Fruit fly (Drosophila melanogaster) whole organism, embryonic: Measurements from ENCODE around the gene Tis11.

Source experiments
- Awh ChIP-seq: fragments of 200-800 bp; sonication (Bioruptor generic); IDR thresholded peaks from 2 replicates; pipeline ENCODE4, ENCODE4 v1.3.6; 2022; ENCODE audit warnings: missing biosample characterization, missing genetic modification characterization
- B-H2 ChIP-seq: fragments of 200-800 bp; sonication (Bioruptor generic); optimal IDR thresholded peaks from 2 replicates; lab custom pipeline; 2018; ENCODE audit warnings: missing biosample characterization, mild to moderate bottlenecking, missing genetic modification characterization
- CG10462 ChIP-seq: fragments of 200-800 bp; sonication (Bioruptor generic); optimal IDR thresholded peaks from 2 replicates; lab custom pipeline; 2016; ENCODE audit warnings: missing biosample characterization, missing genetic modification characterization
- CG12104 ChIP-seq: fragments of 200-800 bp; sonication (Bioruptor generic); optimal IDR thresholded peaks from 3 replicates; lab custom pipeline; 2016; ENCODE audit warnings: missing biosample characterization, missing genetic modification characterization
- CG12219 ChIP-seq: fragments of 200-800 bp; sonication (Bioruptor generic); optimal IDR thresholded peaks from 3 replicates; lab custom pipeline; 2018; ENCODE audit warnings: missing biosample characterization, mild to moderate bottlenecking, missing genetic modification characterization
- CG12769 ChIP-seq: fragments of 200-800 bp; sonication (Bioruptor generic); optimal IDR thresholded peaks from 2 replicates; lab custom pipeline; 2019; ENCODE audit warnings: missing biosample characterization, mild to moderate bottlenecking, missing genetic modification characterization, moderate library complexity
- CG14667 ChIP-seq: fragments of 200-800 bp; sonication (Bioruptor generic); IDR thresholded peaks from 2 replicates; pipeline ENCODE4 v1.3.6; 2022; ENCODE audit warnings: missing biosample characterization, missing genetic modification characterization
- CG14710 ChIP-seq: fragments of 200-800 bp; sonication (Bioruptor generic); optimal IDR thresholded peaks from 3 replicates; lab custom pipeline; 2019; ENCODE audit warnings: missing biosample characterization, mild to moderate bottlenecking, missing genetic modification characterization, moderate library complexity
- CG17829 ChIP-seq: fragments of 200-800 bp; optimal IDR thresholded peaks from 2 replicates; lab custom pipeline; 2019; ENCODE audit warnings: missing biosample characterization, mild to moderate bottlenecking, missing genetic modification characterization, moderate library complexity
- CG18599 ChIP-seq: fragments of 200-800 bp; sonication (Bioruptor generic); optimal IDR thresholded peaks from 3 replicates; lab custom pipeline; 2017; ENCODE audit warnings: missing biosample characterization, missing genetic modification characterization, mild to moderate bottlenecking, moderate library complexity, missing genetic modification reagents
- CG30403 ChIP-seq: fragments of 200-800 bp; sonication (Bioruptor generic); optimal IDR thresholded peaks from 3 replicates; lab custom pipeline; 2016; ENCODE audit warnings: missing biosample characterization, missing genetic modification characterization
- CG31388 ChIP-seq: fragments of 200-800 bp; sonication (Bioruptor generic); optimal IDR thresholded peaks from 2 replicates; lab custom pipeline; 2016; ENCODE audit warnings: missing biosample characterization, missing genetic modification characterization
- CG31441 ChIP-seq: fragments of 200-800 bp; sonication (Bioruptor generic); IDR thresholded peaks from 2 replicates; pipeline ENCODE4 v1.3.6; 2022; ENCODE audit warnings: missing biosample characterization, missing genetic modification characterization
- CG32772 ChIP-seq: fragments of 200-800 bp; sonication (Bioruptor generic); IDR thresholded peaks from 2 replicates; pipeline ENCODE4 v1.3.6; 2022; ENCODE audit warnings: missing biosample characterization, missing genetic modification characterization
- CG33557 ChIP-seq: fragments of 200-800 bp; sonication (Bioruptor generic); optimal IDR thresholded peaks from 2 replicates; lab custom pipeline; 2019; ENCODE audit warnings: missing biosample characterization, mild to moderate bottlenecking, missing genetic modification characterization, moderate library complexity
- CG34224 ChIP-seq: fragments of 200-800 bp; sonication (Bioruptor generic); IDR thresholded peaks from 3 replicates; pipeline ENCODE4 v1.3.6; 2022; ENCODE audit warnings: missing biosample characterization, missing genetic modification characterization; ENCODE audit not compliant: partially characterized antibody
- CG6813 ChIP-seq: fragments of 200-800 bp; sonication (Bioruptor generic); optimal IDR thresholded peaks from 2 replicates; lab custom pipeline; 2017; ENCODE audit warnings: missing biosample characterization, missing genetic modification characterization, mild to moderate bottlenecking, moderate library complexity, missing genetic modification reagents
- CG7786 ChIP-seq: fragments of 200-800 bp; sonication (Bioruptor generic); optimal IDR thresholded peaks from 2 replicates; lab custom pipeline; 2016; ENCODE audit warnings: missing biosample characterization, missing genetic modification characterization
- CG7963 ChIP-seq: fragments of 200-800 bp; sonication (Bioruptor generic); IDR thresholded peaks from 3 replicates; pipeline ENCODE4 v1.3.6; 2022; ENCODE audit warnings: missing biosample characterization, missing genetic modification characterization; ENCODE audit not compliant: partially characterized antibody
- Dref ChIP-seq: fragments of 200-800 bp; sonication (Bioruptor generic); IDR thresholded peaks from 2 replicates; pipeline ENCODE4 v1.3.6; 2022; ENCODE audit warnings: missing biosample characterization, missing genetic modification characterization
- Ets65A ChIP-seq: fragments of 200-800 bp; sonication (Bioruptor generic); peaks from one replicate; lab custom pipeline; 2016; ENCODE audit warnings: missing biosample characterization, missing genetic modification characterization
- Fer1 ChIP-seq: fragments of 200-800 bp; sonication (Bioruptor generic); optimal IDR thresholded peaks from 2 replicates; lab custom pipeline; 2017; ENCODE audit warnings: missing biosample characterization, mild to moderate bottlenecking, missing genetic modification characterization
- Gug ChIP-seq: fragments of 200-800 bp; sonication (Bioruptor generic); IDR thresholded peaks from 4 replicates; pipeline ENCODE4 v1.3.6; 2022; ENCODE audit warnings: missing biosample characterization, missing genetic modification characterization
- HLHmδ ChIP-seq: fragments of 200-800 bp; sonication (Bioruptor generic); optimal IDR thresholded peaks from 2 replicates; lab custom pipeline; 2018; ENCODE audit warnings: missing biosample characterization, mild to moderate bottlenecking, missing genetic modification characterization, moderate library complexity
- Hr39 ChIP-seq: fragments of >200 bp; optimal IDR thresholded peaks from 2 replicates; lab custom pipeline; 2017
- Hr51 ChIP-seq, 2 experiments: fragments of 200-800 bp; sonication (Bioruptor generic); optimal IDR thresholded peaks; 2 replicates in 1 of 2; 3 replicates in 1 of 2; lab custom pipeline; 2016 to 2018; ENCODE audit warnings: missing biosample characterization in 2 of 2, missing genetic modification characterization in 2 of 2, mild to moderate bottlenecking in 1 of 2, moderate library complexity in 1 of 2
- Lhr ChIP-seq: fragments of 200-800 bp; sonication (Bioruptor generic); optimal IDR thresholded peaks from 3 replicates; lab custom pipeline; 2017; ENCODE audit warnings: mild to moderate bottlenecking, missing biosample characterization, missing genetic modification reagents, missing genetic modification characterization
- MBD-R2 ChIP-seq: fragments of 200-800 bp; sonication (Bioruptor generic); IDR thresholded peaks from 2 replicates; pipeline ENCODE4 v1.3.6; 2022; ENCODE audit warnings: missing biosample characterization, missing genetic modification characterization
- Meics ChIP-seq: fragments of 200-800 bp; sonication (Bioruptor generic); optimal IDR thresholded peaks from 2 replicates; lab custom pipeline; 2017; ENCODE audit warnings: missing biosample characterization, mild to moderate bottlenecking, missing genetic modification characterization
- Myb ChIP-seq: fragments of 200-800 bp; sonication (Bioruptor generic); optimal IDR thresholded peaks from 2 replicates; lab custom pipeline; 2016; ENCODE audit warnings: missing biosample characterization, missing genetic modification characterization
- PHDP ChIP-seq: fragments of 200-800 bp; sonication (Bioruptor generic); optimal IDR thresholded peaks from 3 replicates; lab custom pipeline; 2018; ENCODE audit warnings: missing biosample characterization, mild to moderate bottlenecking, missing genetic modification characterization, moderate library complexity
- Pdp1 ChIP-seq, 2 experiments: fragments of 200-800 bp; sonication (Bioruptor generic); optimal IDR thresholded peaks; 3 replicates each; lab custom pipeline; 2016; ENCODE audit warnings: missing biosample characterization in 2 of 2, missing genetic modification characterization in 2 of 2, mild to moderate bottlenecking in 1 of 2, moderate library complexity in 1 of 2
- Rx ChIP-seq: fragments of 200-800 bp; sonication (Bioruptor generic); IDR thresholded peaks from 2 replicates; pipeline ENCODE4 v1.3.6; 2022; ENCODE audit warnings: missing biosample characterization, missing genetic modification characterization
- Stat92E ChIP-seq, 3 experiments: fragments of >200 bp in 2 of 3; fragments of 200-800 bp in 1 of 3; sonication (Bioruptor generic) in 1 of 3; optimal IDR thresholded peaks; 2 replicates each; lab custom pipeline; 2017 to 2019; ENCODE audit warnings: missing biosample characterization in 3 of 3, missing genetic modification characterization in 3 of 3, mild to moderate bottlenecking in 1 of 3, moderate library complexity in 1 of 3
- Taf1 ChIP-seq: fragments of 200-800 bp; sonication (Bioruptor generic); IDR thresholded peaks from 2 replicates; pipeline ENCODE4 v1.3.6; 2022; ENCODE audit warnings: missing biosample characterization, missing genetic modification characterization
- Xrp1 ChIP-seq: fragments of 200-800 bp; sonication (Bioruptor generic); IDR thresholded peaks from 2 replicates; pipeline ENCODE4 v1.3.6; 2022; ENCODE audit warnings: missing biosample characterization, missing genetic modification characterization
- aop ChIP-seq: fragments of 200-800 bp; sonication (Bioruptor generic); IDR thresholded peaks from 2 replicates; pipeline ENCODE4 v1.3.6; 2022; ENCODE audit warnings: missing biosample characterization, missing genetic modification characterization
- bcd ChIP-seq: fragments of 200-800 bp; sonication (Bioruptor generic); optimal IDR thresholded peaks from 2 replicates; lab custom pipeline; 2017; ENCODE audit warnings: missing biosample characterization, mild to moderate bottlenecking, missing genetic modification characterization
- bsh ChIP-seq, 2 experiments: fragments of 200-800 bp; sonication (Bioruptor generic); optimal IDR thresholded peaks; 2 replicates each; lab custom pipeline; 2017 to 2018; ENCODE audit warnings: mild to moderate bottlenecking in 2 of 2, missing biosample characterization in 2 of 2, missing genetic modification characterization in 2 of 2, moderate library complexity in 1 of 2
- dysf ChIP-seq: fragments of 200-800 bp; sonication (Bioruptor generic); IDR thresholded peaks from 3 replicates; pipeline ENCODE4 v1.3.6; 2022; ENCODE audit warnings: missing biosample characterization, missing genetic modification characterization
- fd102C ChIP-seq: fragments of 200-800 bp; sonication (Bioruptor generic); optimal IDR thresholded peaks from 2 replicates; lab custom pipeline; 2018; ENCODE audit warnings: missing biosample characterization, mild to moderate bottlenecking, missing genetic modification characterization, moderate library complexity
- fd64A ChIP-seq: fragments of 200-800 bp; sonication (Bioruptor generic); optimal IDR thresholded peaks from 3 replicates; lab custom pipeline; 2018; ENCODE audit warnings: missing biosample characterization, mild to moderate bottlenecking, missing genetic modification characterization
- gem ChIP-seq: fragments of 200-800 bp; sonication (Bioruptor generic); optimal IDR thresholded peaks from 2 replicates; lab custom pipeline; 2019; ENCODE audit warnings: missing biosample characterization, mild to moderate bottlenecking, missing genetic modification characterization, moderate library complexity
- her ChIP-seq: fragments of 200-800 bp; sonication (Bioruptor generic); optimal IDR thresholded peaks from 2 replicates; lab custom pipeline; 2016; ENCODE audit warnings: missing biosample characterization, missing genetic modification characterization
- lmd ChIP-seq: fragments of 200-800 bp; sonication (Bioruptor generic); IDR thresholded peaks from 2 replicates; pipeline ENCODE4 v1.3.6; 2022; ENCODE audit warnings: missing biosample characterization, missing genetic modification characterization
- lola ChIP-seq, 3 experiments: fragments of >200 bp in 2 of 3; fragments of 200-800 bp in 1 of 3; sonication (Bioruptor generic) in 1 of 3; optimal IDR thresholded peaks; 2 replicates each; lab custom pipeline; 2017 to 2019; ENCODE audit warnings: missing biosample characterization in 3 of 3, missing genetic modification characterization in 3 of 3, mild to moderate bottlenecking in 1 of 3, moderate library complexity in 1 of 3
- sens ChIP-seq: fragments of 200-800 bp; sonication (Bioruptor generic); peaks from one replicate; lab custom pipeline; 2016; ENCODE audit warnings: missing biosample characterization, missing genetic modification characterization
- tap ChIP-seq: fragments of 200-800 bp; optimal IDR thresholded peaks from 3 replicates; lab custom pipeline; 2019; ENCODE audit warnings: missing biosample characterization, mild to moderate bottlenecking, missing genetic modification characterization, moderate library complexity

Tis11 gene

DNA sequence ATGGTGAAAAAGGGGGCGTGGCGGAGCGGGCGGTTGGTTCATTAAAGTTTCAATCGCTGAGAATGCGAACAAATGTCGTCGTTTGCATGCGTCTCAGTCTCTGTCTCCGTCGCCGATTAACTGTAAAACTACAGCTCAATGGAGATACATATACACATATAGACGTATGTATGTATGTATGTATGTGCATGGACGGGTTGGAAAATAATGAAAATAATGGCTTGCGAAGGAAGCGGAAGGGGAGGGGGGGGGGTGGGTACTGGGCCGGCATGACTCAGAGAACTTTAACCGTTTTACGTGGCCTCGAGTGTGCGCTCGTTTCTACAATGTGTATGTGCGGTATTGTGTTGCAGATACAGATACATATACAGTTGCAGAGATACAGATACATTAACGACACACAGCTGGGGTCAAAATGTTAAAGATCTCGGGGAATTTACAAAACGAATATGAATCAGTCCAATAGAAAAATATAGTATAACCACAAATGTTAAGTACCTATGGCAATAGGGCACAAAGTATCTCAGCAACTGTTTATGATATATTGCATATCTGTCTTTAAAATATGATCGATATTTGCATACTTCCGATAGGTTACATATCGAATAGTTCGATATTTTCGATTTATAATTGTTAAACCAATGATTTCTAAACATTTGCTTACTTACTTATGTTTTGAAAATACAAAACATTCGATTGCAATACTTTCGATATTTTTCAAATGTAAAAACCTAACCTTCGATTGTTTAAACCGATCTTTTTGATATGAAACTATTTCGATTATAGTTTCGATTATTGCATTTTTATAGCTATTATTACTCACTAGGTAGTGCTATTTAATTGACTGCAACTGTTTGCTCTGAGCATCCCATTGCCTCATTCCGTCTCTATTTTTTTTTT is 65.3 kb downstream of the Tis11 start (continued):
- peak in 1 of 2 experiments; percentile 5 for TF ChIP-seq Pdp1 (GFP tag; optimal IDR thresholded peaks at IDR 0.05; lab: Kevin White, UChicago)
- TF ChIP-seq Dref: no peak
- TF ChIP-seq HLHmδ (GFP tag; lab: Kevin White, UChicago): no peak
- TF ChIP-seq dysf: no peak
- no peak for TF ChIP-seq Gug (GFP tag; lab: Robert Waterston, UW)
- no peak for TF ChIP-seq tap (tag; lab: Kevin White, UChicago)
- peak; percentile 13 for TF ChIP-seq Myb
- peak; percentile 82 for TF ChIP-seq sens (GFP tag; lab: Kevin White, UChicago)
- TF ChIP-seq CG7963 (GFP tag; lab: Robert Waterston, UW): no peak
- TF ChIP-seq Fer1 (GFP tag; lab: Kevin White, UChicago): no peak
- TF ChIP-seq CG31388: no peak
- TF ChIP-seq aop (GFP tag; lab: Robert Waterston, UW): no peak
- TF ChIP-seq her (GFP tag; lab: Kevin White, UChicago): no peak
- peak; percentile 35 for TF ChIP-seq CG14710 (tag; lab: Kevin White, UChicago)
- no peak for TF ChIP-seq CG12104 (GFP tag; lab: Kevin White, UChicago)
- TF ChIP-seq Awh: no peak
- no peak for TF ChIP-seq MBD-R2 (GFP tag; lab: Robert Waterston, UW)
- TF ChIP-seq fd102C (GFP tag; lab: Kevin White, UChicago): no peak
- no peak for TF ChIP-seq Taf1 (GFP tag; lab: Robert Waterston, UW)
- TF ChIP-seq CG31441: peak; percentile 50
- TF ChIP-seq CG7786 (GFP tag; lab: Kevin White, UChicago): no peak
- TF ChIP-seq Lhr (GFP tag; lab: Kevin White, UChicago): no peak
- no peak for TF ChIP-seq CG10462 (GFP tag; lab: Kevin White, UChicago)
- TF ChIP-seq CG14667: no peak
- TF ChIP-seq Hr51 (GFP tag; optimal IDR thresholded peaks at IDR 0.05; lab: Kevin White, UChicago): peak in 1 of 2 experiments; percentile 52
- TF ChIP-seq Ets65A (GFP tag; lab: Kevin White, UChicago): peak; percentile 50
- peak; percentile 38 for TF ChIP-seq CG30403 (GFP tag; lab: Kevin White, UChicago)
- TF ChIP-seq bcd (GFP tag; lab: Kevin White, UChicago): peak; percentile 19
- peak; percentile 48 for TF ChIP-seq CG32772 (GFP tag; lab: Robert Waterston, UW)
- TF ChIP-seq Meics (GFP tag; lab: Kevin White, UChicago): peak; percentile 2
- no peak for TF ChIP-seq B-H2 (GFP tag; lab: Kevin White, UChicago)
- TF ChIP-seq CG33557: no peak
- no peak for TF ChIP-seq Stat92E (GFP tag; optimal IDR thresholded peaks at IDR 0.05; lab: Kevin White, UChicago)
- peak; percentile 19 for TF ChIP-seq CG18599 (GFP tag; lab: Kevin White, UChicago)
- TF ChIP-seq lola (GFP tag; optimal IDR thresholded peaks at IDR 0.05; lab: Kevin White, UChicago): peak in 1 of 3 experiments; percentile 58
- TF ChIP-seq CG34224 (GFP tag; lab: Robert Waterston, UW): no peak
- no peak for TF ChIP-seq fd64A (GFP tag; lab: Kevin White, UChicago)
- TF ChIP-seq CG6813 (GFP tag; lab: Kevin White, UChicago): no peak
- TF ChIP-seq PHDP: no peak
- peak; percentile 7 for TF ChIP-seq CG12219 (GFP tag; lab: Kevin White, UChicago)
- peak; percentile 47 for TF ChIP-seq gem
- TF ChIP-seq Xrp1 (GFP tag; lab: Robert Waterston, UW): peak; percentile 38; the same call in 1 of the 2 replicates
- TF ChIP-seq Rx: no peak
- TF ChIP-seq CG17829 (tag; lab: Kevin White, UChicago): no peak
- TF ChIP-seq bsh (GFP tag; optimal IDR thresholded peaks at IDR 0.05; lab: Kevin White, UChicago): peak in 1 of 2 experiments; percentile 25
- TF ChIP-seq CG12769 (tag; lab: Kevin White, UChicago): peak; percentile 8
- TF ChIP-seq Hr39: no peak
- no peak for TF ChIP-seq lmd
